Worm (Caenorhabditis elegans) whole organism, L1 larva: ENCODE results near the gene cyp-32B1.

Experiments
- blmp-1 ChIP-seq: fragments of 150-350 bp; optimal IDR thresholded peaks from 2 replicates; lab custom pipeline; 2014; ENCODE audit warnings: missing biosample characterization, missing genetic modification characterization
- efl-1 ChIP-seq, 4 experiments: fragments of 150-350 bp; optimal IDR thresholded peaks in 3 of 4; peaks in 1 of 4; 1 replicate in 1 of 4; 2 replicates in 3 of 4; lab custom pipeline; 2014; ENCODE audit warnings: missing biosample characterization in 2 of 4, missing genetic modification characterization in 2 of 4, missing genetic modification reagents in 2 of 4
- hpl-2 ChIP-seq: fragments of 150-350 bp; optimal IDR thresholded peaks from 2 replicates; lab custom pipeline; 2014; ENCODE audit warnings: missing biosample characterization, missing genetic modification reagents, missing genetic modification characterization
- mep-1 ChIP-seq: fragments of 150-350 bp; optimal IDR thresholded peaks from 2 replicates; lab custom pipeline; 2014; ENCODE audit warnings: missing biosample characterization, missing genetic modification characterization
- nhr-28 ChIP-seq: fragments of 150-350 bp; optimal IDR thresholded peaks from 2 replicates; lab custom pipeline; 2014; ENCODE audit warnings: missing biosample characterization, missing genetic modification characterization
- nhr-84 ChIP-seq: sonication (generic microtip); optimal IDR thresholded peaks from 2 replicates; lab custom pipeline; 2017; ENCODE audit warnings: missing biosample characterization, missing genetic modification characterization
- unc-62 ChIP-seq: fragments of 150-350 bp; optimal IDR thresholded peaks from 2 replicates; lab custom pipeline; 2014; ENCODE audit warnings: missing biosample characterization, missing genetic modification reagents, missing genetic modification characterization

- TF ChIP-seq mep-1: no peak
- no peak for TF ChIP-seq nhr-28
- TF ChIP-seq hpl-2 (GFP tag; lab: Kevin White, UChicago): no peak
- no peak for TF ChIP-seq efl-1 (optimal IDR thresholded peaks at IDR 0.05; lab: Kevin White, UChicago)
- TF ChIP-seq efl-1 (GFP tag; optimal IDR thresholded peaks at IDR 0.05 in 1 of 2; lab: Kevin White, UChicago): peak in 1 of 2 experiments; percentile 15
- TF ChIP-seq unc-62 (GFP tag; lab: Kevin White, UChicago): no peak
- no peak for TF ChIP-seq blmp-1
- TF ChIP-seq nhr-84 (tag; lab: Kevin White, UChicago): no peak
Observed at ce11 chrV:2226903-2227302, 25.7 kb upstream of the cyp-32B1 start, which contains the start of gene nhr-18.
